Worm (Caenorhabditis elegans): ENCODE measurements around the gene ZK721.4.

DNA sequence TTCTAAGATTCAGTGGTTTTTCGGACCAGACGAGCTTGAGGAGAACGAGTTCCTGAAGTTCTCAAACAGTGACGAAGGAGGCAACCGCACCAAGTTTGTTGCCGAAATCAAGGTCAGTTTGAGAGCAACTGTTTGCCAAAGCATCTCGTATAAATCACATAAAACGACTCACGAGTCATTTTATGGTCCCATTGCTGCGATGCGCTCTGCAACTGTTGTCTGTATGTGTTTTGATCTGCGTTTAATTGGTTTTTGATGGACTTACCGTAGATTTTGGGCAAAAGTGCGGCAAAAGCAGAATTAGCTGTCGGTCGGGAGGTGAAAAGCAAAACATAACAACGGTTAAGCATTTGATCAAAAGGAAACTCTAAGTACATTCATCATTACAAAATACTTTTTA lies 14.6 kb upstream of the ZK721.4 start:
- TF ChIP-seq lsl-1 (GFP tag; optimal IDR thresholded peaks at IDR 0.05) (no peak), pbrm-1 (GFP tag; IDR thresholded peaks at IDR 0.05) (no peak), hrde-1 (tag; optimal IDR thresholded peaks at IDR 0.05; ENCODE audit: borderline replicate concordance) (no peak), him-1 (tag; optimal IDR thresholded peaks at IDR 0.05) (no peak), F39B2.1 (GFP tag; IDR thresholded peaks at IDR 0.05) (no peak), unc-62 (GFP tag; optimal IDR thresholded peaks at IDR 0.05) (no peak), sea-2 (GFP tag; IDR thresholded peaks at IDR 0.05) (no peak), lin-40 (tag; optimal IDR thresholded peaks at IDR 0.05) (no peak), nfya-1 (tag; optimal IDR thresholded peaks at IDR 0.05; ENCODE audit: borderline replicate concordance, insufficient read depth) (no peak), ceh-91 (GFP tag; IDR thresholded peaks at IDR 0.05) (no peak), xnd-1 (tag; optimal IDR thresholded peaks at IDR 0.05) (no peak)

Data from whole organism, young adult.